Fruit fly (Drosophila melanogaster) whole organism, embryonic: ENCODE results near the gene CG10383.
A peak's percentile ranks its signal among the peaks of the same experiment; 100 is the strongest.

Source experiments
- Blimp-1 ChIP-seq: fragments of 200-800 bp; sonication (Bioruptor generic); optimal IDR thresholded peaks from 3 replicates; lab custom pipeline; 2018; ENCODE audit warnings: missing biosample characterization, missing genetic modification characterization, mild to moderate bottlenecking, moderate library complexity, missing genetic modification reagents
- BtbVII ChIP-seq: fragments of 200-800 bp; sonication (Bioruptor generic); optimal IDR thresholded peaks from 3 replicates; lab custom pipeline; 2017; ENCODE audit warnings: missing biosample characterization, mild to moderate bottlenecking, missing genetic modification characterization
- CG11560 ChIP-seq: fragments of 200-800 bp; sonication (Bioruptor generic); IDR thresholded peaks from 3 replicates; pipeline ENCODE4 v1.3.6; 2022; ENCODE audit warnings: missing biosample characterization, missing genetic modification characterization
- CG13624 ChIP-seq: fragments of 200-800 bp; sonication (Bioruptor generic); optimal IDR thresholded peaks from 2 replicates; lab custom pipeline; 2016; ENCODE audit warnings: missing biosample characterization, missing genetic modification characterization
- CG14965 ChIP-seq: fragments of 200-800 bp; sonication (Bioruptor generic); optimal IDR thresholded peaks from 2 replicates; lab custom pipeline; 2016; ENCODE audit warnings: missing biosample characterization, missing genetic modification characterization, borderline replicate concordance
- CG1647 ChIP-seq: fragments of 200-800 bp; sonication (Bioruptor generic); optimal IDR thresholded peaks from 3 replicates; lab custom pipeline; 2016; ENCODE audit warnings: missing biosample characterization, missing genetic modification characterization
- CG17186 ChIP-seq: fragments of 200-800 bp; sonication (Bioruptor generic); optimal IDR thresholded peaks from 3 replicates; lab custom pipeline; 2017; ENCODE audit warnings: missing biosample characterization, missing genetic modification reagents, missing genetic modification characterization
- CG18011 ChIP-seq: fragments of 200-800 bp; sonication (Bioruptor generic); optimal IDR thresholded peaks from 2 replicates; lab custom pipeline; 2017; ENCODE audit warnings: missing biosample characterization, missing genetic modification characterization, mild to moderate bottlenecking, moderate library complexity, missing genotype
- CG18476 ChIP-seq: fragments of 200-800 bp; sonication (Bioruptor generic); optimal IDR thresholded peaks from 2 replicates; lab custom pipeline; 2016; ENCODE audit warnings: missing biosample characterization, mild to moderate bottlenecking, missing genetic modification characterization
- CG3847 ChIP-seq: fragments of 200-800 bp; sonication (Bioruptor generic); IDR thresholded peaks from 2 replicates; pipeline ENCODE4 v1.3.6; 2022; ENCODE audit warnings: missing biosample characterization, missing genetic modification characterization
- CG5245 ChIP-seq: fragments of 200-800 bp; sonication (Bioruptor generic); optimal IDR thresholded peaks from 3 replicates; lab custom pipeline; 2016; ENCODE audit warnings: missing biosample characterization, missing genetic modification characterization
- CG6254 ChIP-seq: fragments of 200-800 bp; sonication (Bioruptor generic); optimal IDR thresholded peaks from 3 replicates; lab custom pipeline; 2017; ENCODE audit warnings: mild to moderate bottlenecking, missing biosample characterization, missing genetic modification reagents, missing genetic modification characterization
- CG6689 ChIP-seq: fragments of 200-800 bp; sonication (Bioruptor generic); IDR thresholded peaks from 2 replicates; pipeline ENCODE4 v1.3.6; 2022; ENCODE audit warnings: missing biosample characterization, missing genetic modification characterization
- CHES-1-like ChIP-seq: fragments of 200-800 bp; sonication (Bioruptor generic); optimal IDR thresholded peaks from 2 replicates; lab custom pipeline; 2016; ENCODE audit warnings: missing biosample characterization, missing genetic modification characterization
- CTCF ChIP-seq: fragments of 200-800 bp; sonication (Bioruptor generic); optimal IDR thresholded peaks from 2 replicates; lab custom pipeline; 2017; ENCODE audit warnings: missing biosample characterization, mild to moderate bottlenecking, missing genetic modification characterization, moderate library complexity
- D19B ChIP-seq: fragments of 200-800 bp; sonication (Bioruptor generic); optimal IDR thresholded peaks from 2 replicates; lab custom pipeline; 2017; ENCODE audit warnings: missing biosample characterization, mild to moderate bottlenecking, missing genetic modification characterization
- Dad ChIP-seq: fragments of 200-800 bp; sonication (Bioruptor generic); optimal IDR thresholded peaks from 3 replicates; lab custom pipeline; 2016; ENCODE audit warnings: missing biosample characterization, missing genetic modification characterization
- E2f1 ChIP-seq: fragments of 200-800 bp; sonication (Bioruptor generic); IDR thresholded peaks from 2 replicates; pipeline ENCODE4 v1.3.6; 2022; ENCODE audit warnings: missing biosample characterization, missing genetic modification characterization
- Eip74EF ChIP-seq, 2 experiments: fragments of 200-800 bp in 1 of 2; fragments of >200 bp in 1 of 2; sonication (Bioruptor generic) in 1 of 2; optimal IDR thresholded peaks; 2 replicates each; lab custom pipeline; 2017 to 2019; ENCODE audit warnings: missing biosample characterization in 2 of 2, missing genetic modification characterization in 2 of 2, mild to moderate bottlenecking in 1 of 2, moderate library complexity in 1 of 2
- HHEX ChIP-seq: fragments of 200-800 bp; sonication (Bioruptor generic); optimal IDR thresholded peaks from 3 replicates; lab custom pipeline; 2017; ENCODE audit warnings: missing biosample characterization, mild to moderate bottlenecking, missing genetic modification characterization, missing genetic modification reagents
- Hr78 ChIP-seq, 2 experiments: fragments of 200-800 bp in 1 of 2; fragments of >200 bp in 1 of 2; sonication (Bioruptor generic) in 1 of 2; optimal IDR thresholded peaks; 2 replicates each; lab custom pipeline; 2017 to 2019; ENCODE audit warnings: missing biosample characterization in 2 of 2, missing genetic modification characterization in 2 of 2, mild to moderate bottlenecking in 1 of 2, moderate library complexity in 1 of 2
- Hsf ChIP-seq: fragments of 200-800 bp; sonication (Bioruptor generic); optimal IDR thresholded peaks from 3 replicates; lab custom pipeline; 2016; ENCODE audit warnings: missing biosample characterization, missing genetic modification characterization
- Lhr ChIP-seq: fragments of 200-800 bp; sonication (Bioruptor generic); optimal IDR thresholded peaks from 3 replicates; lab custom pipeline; 2017; ENCODE audit warnings: mild to moderate bottlenecking, missing biosample characterization, missing genetic modification reagents, missing genetic modification characterization
- Lpt ChIP-seq: fragments of >200 bp; optimal IDR thresholded peaks from 2 replicates; lab custom pipeline; 2018; ENCODE audit warnings: missing biosample characterization, missing genetic modification characterization
- MTF-1 ChIP-seq: fragments of 200-800 bp; sonication (Bioruptor generic); optimal IDR thresholded peaks from 2 replicates; lab custom pipeline; 2018; ENCODE audit warnings: missing biosample characterization, mild to moderate bottlenecking, missing genetic modification characterization, borderline replicate concordance
- NK7.1 ChIP-seq: fragments of 200-800 bp; sonication (Bioruptor generic); optimal IDR thresholded peaks from 3 replicates; lab custom pipeline; 2016; ENCODE audit warnings: missing biosample characterization, missing genetic modification characterization
- Scr ChIP-seq: fragments of 200-800 bp; sonication (Bioruptor generic); IDR thresholded peaks from 2 replicates; pipeline ENCODE4 v1.3.6; 2022; ENCODE audit warnings: missing biosample characterization, missing genetic modification characterization; ENCODE audit not compliant: partially characterized antibody
- Spps ChIP-seq: fragments of 200-800 bp; sonication (Bioruptor generic); optimal IDR thresholded peaks from 2 replicates; lab custom pipeline; 2018; ENCODE audit warnings: missing biosample characterization, mild to moderate bottlenecking, missing genetic modification characterization
- Sry-β ChIP-seq: fragments of 200-800 bp; sonication (Bioruptor generic); optimal IDR thresholded peaks from 2 replicates; lab custom pipeline; 2018; ENCODE audit warnings: missing biosample characterization, mild to moderate bottlenecking, missing genetic modification characterization, moderate library complexity
- Sry-δ ChIP-seq: fragments of 200-800 bp; sonication (Bioruptor generic); optimal IDR thresholded peaks from 2 replicates; lab custom pipeline; 2016; ENCODE audit warnings: missing biosample characterization, missing genetic modification characterization
- Stat92E ChIP-seq, 3 experiments: fragments of >200 bp in 2 of 3; fragments of 200-800 bp in 1 of 3; sonication (Bioruptor generic) in 1 of 3; optimal IDR thresholded peaks; 2 replicates each; lab custom pipeline; 2017 to 2019; ENCODE audit warnings: missing biosample characterization in 3 of 3, missing genetic modification characterization in 3 of 3, mild to moderate bottlenecking in 1 of 3, moderate library complexity in 1 of 3
- abd-A ChIP-seq: fragments of 200-800 bp; sonication (Bioruptor generic); optimal IDR thresholded peaks from 3 replicates; lab custom pipeline; 2019; ENCODE audit warnings: missing biosample characterization, mild to moderate bottlenecking, missing genetic modification characterization, moderate library complexity
- ara ChIP-seq: fragments of 200-800 bp; sonication (Bioruptor generic); IDR thresholded peaks from 2 replicates; pipeline ENCODE4 v1.3.6; 2022; ENCODE audit warnings: missing biosample characterization, missing genetic modification characterization
- ato ChIP-seq: fragments of 200-800 bp; sonication (Bioruptor generic); IDR thresholded peaks from 2 replicates; pipeline ENCODE4 v1.3.6; 2022; ENCODE audit warnings: missing biosample characterization, missing genetic modification characterization; ENCODE audit not compliant: partially characterized antibody
- croc ChIP-seq: fragments of 200-800 bp; sonication (Bioruptor generic); conservative IDR thresholded peaks from 3 replicates; pipeline ENCODE4 v1.3.6; 2022; ENCODE audit warnings: missing biosample characterization, missing genetic modification characterization
- dmrt99B ChIP-seq: fragments of 200-800 bp; sonication (Bioruptor generic); optimal IDR thresholded peaks from 2 replicates; lab custom pipeline; 2018; ENCODE audit warnings: missing biosample characterization, mild to moderate bottlenecking, missing genetic modification characterization, moderate library complexity
- emc ChIP-seq: fragments of 200-800 bp; sonication (Bioruptor generic); optimal IDR thresholded peaks from 2 replicates; lab custom pipeline; 2016; ENCODE audit warnings: missing biosample characterization, missing genetic modification characterization
- fd3F ChIP-seq: fragments of 200-800 bp; sonication (Bioruptor generic); optimal IDR thresholded peaks from 2 replicates; lab custom pipeline; 2018; ENCODE audit warnings: missing biosample characterization, mild to moderate bottlenecking, missing genetic modification characterization, moderate library complexity
- fru ChIP-seq: fragments of >200 bp; optimal IDR thresholded peaks from 2 replicates; lab custom pipeline; 2017
- gcm ChIP-seq: fragments of 200-800 bp; sonication (Bioruptor generic); optimal IDR thresholded peaks from 2 replicates; lab custom pipeline; 2019; ENCODE audit warnings: missing biosample characterization, mild to moderate bottlenecking, missing genetic modification characterization, moderate library complexity
- kah ChIP-seq: fragments of 200-800 bp; sonication (Bioruptor generic); optimal IDR thresholded peaks from 2 replicates; lab custom pipeline; 2018; ENCODE audit warnings: missing biosample characterization, mild to moderate bottlenecking, missing genetic modification characterization
- ken ChIP-seq: fragments of 200-800 bp; sonication (Bioruptor generic); IDR thresholded peaks from 3 replicates; pipeline ENCODE4 v1.3.6; 2022; ENCODE audit warnings: missing biosample characterization, missing genetic modification characterization
- luna ChIP-seq: fragments of 200-800 bp; sonication (Bioruptor generic); optimal IDR thresholded peaks from 2 replicates; lab custom pipeline; 2016; ENCODE audit warnings: missing biosample characterization, missing genetic modification characterization
- otp ChIP-seq: fragments of 200-800 bp; sonication (Bioruptor generic); IDR thresholded peaks from 3 replicates; pipeline ENCODE4, ENCODE4 v1.3.6; 2022; ENCODE audit warnings: missing biosample characterization, missing genetic modification characterization
- sd ChIP-seq: fragments of 200-800 bp; sonication (Bioruptor generic); optimal IDR thresholded peaks from 3 replicates; lab custom pipeline; 2018; ENCODE audit warnings: missing biosample characterization, mild to moderate bottlenecking, missing genetic modification characterization, moderate library complexity
- sima ChIP-seq: fragments of 200-800 bp; sonication (Bioruptor generic); optimal IDR thresholded peaks from 2 replicates; lab custom pipeline; 2016; ENCODE audit warnings: missing biosample characterization, missing genetic modification characterization
- stc ChIP-seq: fragments of 200-800 bp; sonication (Bioruptor generic); IDR thresholded peaks from 2 replicates; pipeline ENCODE4 v1.3.6; 2022; ENCODE audit warnings: missing biosample characterization, missing genetic modification characterization
- zen2 ChIP-seq: fragments of 200-800 bp; sonication (Bioruptor generic); IDR thresholded peaks from 3 replicates; pipeline ENCODE4 v1.3.6; 2022; ENCODE audit warnings: missing biosample characterization, missing genetic modification characterization; ENCODE audit not compliant: partially characterized antibody

CG10383 gene

dm6 chr2L:18702721-18703488 is 7.5 kb upstream of the CG10383 start, which contains the start of the genes CG10376 and CG10343 (continued):
- 0 out of 3 replicates have a peak, but pooled peaks have one; percentile 25 for TF ChIP-seq otp (GFP tag; lab: Robert Waterston, UW)
- TF ChIP-seq sd (tag; lab: Kevin White, UChicago), result peak; percentile 90
- TF ChIP-seq CG17186, result peak; percentile 37
- peak; percentile 81 for TF ChIP-seq Blimp-1
- peak; percentile 47 for TF ChIP-seq CG5245 (GFP tag; lab: Kevin White, UChicago)
- TF ChIP-seq CG6689, result peak; percentile 89
- no peak for TF ChIP-seq Hr78 (GFP tag; optimal IDR thresholded peaks at IDR 0.05; lab: Kevin White, UChicago)
- peak; percentile 72 for TF ChIP-seq Spps (tag; lab: Kevin White, UChicago)
- TF ChIP-seq ara, result no peak
- no peak for TF ChIP-seq NK7.1 (GFP tag; lab: Kevin White, UChicago)
- TF ChIP-seq CG13624, result peak; percentile 38
- peak; percentile 35 to 68 for TF ChIP-seq Eip74EF (GFP tag; optimal IDR thresholded peaks at IDR 0.05; lab: Kevin White, UChicago)
- no peak for TF ChIP-seq CG14965 (GFP tag; lab: Kevin White, UChicago)
- no peak for TF ChIP-seq fru (lab: Kevin White, UChicago)
- TF ChIP-seq Sry-δ (GFP tag; lab: Kevin White, UChicago), result peak; percentile 19
- no peak for TF ChIP-seq sima (GFP tag; lab: Kevin White, UChicago)
- peak; percentile 58 for TF ChIP-seq ato (GFP tag; lab: Robert Waterston, UW)
- TF ChIP-seq fd3F (GFP tag; lab: Kevin White, UChicago), result peak; percentile 90
- peak; percentile 67 for TF ChIP-seq Hsf (GFP tag; lab: Kevin White, UChicago)
- 0 out of 2 replicates have a peak, but pooled peaks have one; percentile 16 for TF ChIP-seq Scr
- peak; percentile 55 for TF ChIP-seq CG18476 (GFP tag; lab: Kevin White, UChicago)
- TF ChIP-seq zen2 (GFP tag; lab: Robert Waterston, UW), result no peak
- TF ChIP-seq CHES-1-like (GFP tag; lab: Kevin White, UChicago), result peak; percentile 49
- TF ChIP-seq dmrt99B (tag; lab: Kevin White, UChicago), result peak; percentile 92
- peak; percentile 50 for TF ChIP-seq CG6254
- TF ChIP-seq emc, result peak; percentile 16
- peak; percentile 44; the same call in 1 of the 2 replicates for TF ChIP-seq stc (GFP tag; lab: Robert Waterston, UW)
- TF ChIP-seq Stat92E (GFP tag; optimal IDR thresholded peaks at IDR 0.05; lab: Kevin White, UChicago), result peak in 1 of 3 experiments; percentile 54
- peak; percentile 80 for TF ChIP-seq gcm (GFP tag; lab: Kevin White, UChicago)
- peak; percentile 93 for TF ChIP-seq CG3847
- TF ChIP-seq kah, result peak; percentile 54
- TF ChIP-seq Lhr (GFP tag; lab: Kevin White, UChicago), result peak; percentile 67
- peak; percentile 54 for TF ChIP-seq Dad
- peak; percentile 69; the same call in 2 of the 3 replicates for TF ChIP-seq ken
- peak; percentile 76 for TF ChIP-seq E2f1
- no peak for TF ChIP-seq Lpt (GFP tag; lab: Kevin White, UChicago)
- TF ChIP-seq abd-A, result no peak
- TF ChIP-seq HHEX (GFP tag; lab: Kevin White, UChicago), result peak; percentile 77
- no peak for TF ChIP-seq luna (GFP tag; lab: Kevin White, UChicago)
- peak; percentile 24 for TF ChIP-seq CTCF (GFP tag; lab: Kevin White, UChicago)
- peak; percentile 51 for TF ChIP-seq CG18011 (GFP tag; lab: Kevin White, UChicago)
- TF ChIP-seq CG1647 (GFP tag; lab: Kevin White, UChicago), result peak; percentile 7
- no peak for TF ChIP-seq MTF-1 (GFP tag; lab: Kevin White, UChicago)
- TF ChIP-seq D19B, result peak; percentile 82
- peak; percentile 82 for TF ChIP-seq CG11560
- TF ChIP-seq Sry-β (GFP tag; lab: Kevin White, UChicago), result peak; percentile 74
- peak; percentile 87 for TF ChIP-seq croc (GFP tag; lab: Robert Waterston, UW)
- peak; percentile 68 for TF ChIP-seq BtbVII
